Worm (Caenorhabditis elegans) whole organism, mixed stage, embryonic: Measurements from ENCODE around the gene egg-1.

Experiments
- ceh-43 ChIP-seq: fragments of 200-800 bp; sonication (Bioruptor generic); optimal IDR thresholded peaks from 2 replicates; lab custom pipeline; 2018; ENCODE audit warnings: mild to moderate bottlenecking, missing genetic modification characterization, moderate library complexity, missing compliant biosample characterization
- elt-1 ChIP-seq: sonication (generic microtip); optimal IDR thresholded peaks from 2 replicates; lab custom pipeline; 2017; ENCODE audit warnings: missing genetic modification characterization, mild to moderate bottlenecking, missing compliant biosample characterization, antibody characterized with exemption, moderate library complexity, borderline replicate concordance; ENCODE audit not compliant: insufficient read depth
- elt-3 ChIP-seq: fragments of 150-350 bp; optimal IDR thresholded peaks from 2 replicates; lab custom pipeline; 2014; ENCODE audit warnings: missing biosample characterization, missing genetic modification characterization
- mep-1 ChIP-seq: fragments of 150-350 bp; optimal IDR thresholded peaks from 2 replicates; lab custom pipeline; 2017; ENCODE audit warnings: missing biosample characterization, missing genetic modification reagents, missing genetic modification characterization, inconsistent platforms
- nhr-12 ChIP-seq: fragments of 150-350 bp; optimal IDR thresholded peaks from 2 replicates; lab custom pipeline; 2014; ENCODE audit warnings: missing biosample characterization, missing genetic modification characterization
- nhr-28 ChIP-seq: fragments of 150-350 bp; optimal IDR thresholded peaks from 2 replicates; lab custom pipeline; 2014; ENCODE audit warnings: missing biosample characterization, missing genetic modification characterization
- pha-4 ChIP-seq: fragments of 150-350 bp; optimal IDR thresholded peaks from 2 replicates; lab custom pipeline; 2018; ENCODE audit warnings: missing biosample characterization, missing genetic modification reagents, missing genetic modification characterization
- snpc-4 ChIP-seq: fragments of 150-350 bp; optimal IDR thresholded peaks from 2 replicates; lab custom pipeline; 2014; ENCODE audit warnings: missing biosample characterization, missing genetic modification characterization
- unc-120 ChIP-seq: sonication (generic microtip); optimal IDR thresholded peaks from 2 replicates; lab custom pipeline; 2017; ENCODE audit warnings: missing genetic modification characterization, missing compliant biosample characterization; ENCODE audit not compliant: poor library complexity, severe bottlenecking
- unc-62 ChIP-seq: fragments of 150-350 bp; optimal IDR thresholded peaks from 2 replicates; lab custom pipeline; 2014; ENCODE audit warnings: missing biosample characterization, missing genetic modification reagents, missing genetic modification characterization
- zip-8 ChIP-seq: fragments of 150-350 bp; optimal IDR thresholded peaks from 2 replicates; lab custom pipeline; 2014; ENCODE audit warnings: missing biosample characterization, missing genetic modification characterization
- ztf-11 ChIP-seq: fragments of 150-350 bp; optimal IDR thresholded peaks from 2 replicates; lab custom pipeline; 2014; ENCODE audit warnings: missing biosample characterization, missing genetic modification characterization

DNA sequence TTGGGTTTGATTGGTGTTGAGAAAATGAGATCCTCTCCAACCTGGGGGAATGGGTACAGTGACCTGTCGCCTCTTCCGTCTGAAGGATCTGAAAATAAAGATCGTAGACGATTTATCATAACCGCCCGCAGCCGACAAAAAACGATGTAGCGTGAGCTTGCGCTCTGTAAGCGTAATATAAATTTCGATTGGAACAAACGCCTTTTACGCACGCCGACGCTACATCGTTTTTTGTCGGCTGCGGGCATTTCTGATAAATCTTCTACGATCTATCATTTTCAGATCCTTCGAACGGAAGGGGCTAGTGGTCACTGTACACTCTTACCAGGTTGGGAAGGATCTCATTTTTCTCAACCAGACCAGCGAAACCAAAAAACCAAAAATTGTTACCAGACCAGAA is 20.4 kb downstream of the egg-1 start:
- TF ChIP-seq unc-120 (no peak), nhr-12 (tag; lab: Kevin White, UChicago) (no peak), ztf-11 (tag; lab: Kevin White, UChicago) (no peak), unc-62 (GFP tag; lab: Kevin White, UChicago) (no peak), elt-1 (no peak), ceh-43 (GFP tag; lab: Kevin White, UChicago) (no peak), snpc-4 (tag; lab: Kevin White, UChicago) (no peak), zip-8 (tag; lab: Kevin White, UChicago) (no peak), mep-1 (tag; lab: Kevin White, UChicago) (no peak), elt-3 (tag; lab: Kevin White, UChicago) (no peak), nhr-28 (tag; lab: Kevin White, UChicago) (no peak), pha-4 (tag; lab: Kevin White, UChicago) (no peak)
